Worm (Caenorhabditis elegans) whole organism, L2 larva: ENCODE data around the gene C55C3.8.

Experiments
- F13H6.1 ChIP-seq: sonication (generic microtip); optimal IDR thresholded peaks from 2 replicates; lab custom pipeline; 2016; ENCODE audit warnings: missing genetic modification characterization, missing compliant biosample characterization
- Y55F3AM.14 ChIP-seq: fragments of 200-800 bp; sonication (Bioruptor generic); optimal IDR thresholded peaks from 2 replicates; lab custom pipeline; 2018; ENCODE audit warnings: mild to moderate bottlenecking, missing genetic modification characterization, missing compliant biosample characterization
- ama-1 ChIP-seq: fragments of 150-350 bp; optimal IDR thresholded peaks from 2 replicates; lab custom pipeline; 2018; ENCODE audit warnings: inconsistent platforms
- elt-1 ChIP-seq: fragments of 150-350 bp; optimal IDR thresholded peaks from 2 replicates; lab custom pipeline; 2014; ENCODE audit warnings: missing biosample characterization, missing genetic modification characterization
- lin-13 ChIP-seq: fragments of 150-350 bp; optimal IDR thresholded peaks from 2 replicates; lab custom pipeline; 2014; ENCODE audit warnings: missing biosample characterization, missing genetic modification reagents, missing genetic modification characterization
- lin-39 ChIP-seq: fragments of 150-350 bp; optimal IDR thresholded peaks from 2 replicates; lab custom pipeline; 2014; ENCODE audit warnings: missing biosample characterization, missing genetic modification reagents, missing genetic modification characterization
- nhr-11 ChIP-seq: fragments of 150-350 bp; optimal IDR thresholded peaks from 2 replicates; lab custom pipeline; 2014; ENCODE audit warnings: missing biosample characterization, missing genetic modification characterization
- skn-1 ChIP-seq: sonication (generic microtip); optimal IDR thresholded peaks from 2 replicates; lab custom pipeline; 2017; ENCODE audit warnings: missing biosample characterization, missing genetic modification characterization
- ztf-11 ChIP-seq: sonication (generic microtip); optimal IDR thresholded peaks from 2 replicates; lab custom pipeline; 2017; ENCODE audit warnings: missing biosample characterization, missing genetic modification characterization

DNA sequence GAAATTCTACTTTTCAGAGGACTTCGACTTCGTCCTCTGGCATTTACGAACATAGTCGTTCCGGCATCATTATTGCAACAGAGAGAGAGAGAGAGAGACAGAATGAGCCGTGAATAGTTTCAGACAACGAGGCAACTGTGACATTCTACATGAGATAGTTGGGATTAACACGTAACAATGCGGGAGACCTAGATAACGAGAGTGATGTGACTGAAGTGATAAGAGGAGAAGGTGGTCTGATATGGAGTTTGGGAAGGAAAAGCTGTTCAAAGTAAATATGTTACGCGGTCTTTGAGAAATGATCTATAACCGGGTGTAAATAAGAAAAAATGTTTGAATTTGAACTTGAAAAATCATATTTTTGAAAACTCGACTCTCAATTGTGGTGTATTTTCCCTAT is 31.4 kb upstream of the C55C3.8 start:
- TF ChIP-seq ama-1 (lab: Kevin White, UChicago) (no peak), lin-39 (no peak), ztf-11 (tag; lab: Kevin White, UChicago) (no peak), elt-1 (tag; lab: Kevin White, UChicago) (no peak), skn-1 (tag; lab: Kevin White, UChicago) (peak; percentile 97), nhr-11 (tag; lab: Kevin White, UChicago) (no peak), lin-13 (GFP tag; lab: Kevin White, UChicago) (no peak), F13H6.1 (peak; percentile 34), Y55F3AM.14 (GFP tag; lab: Kevin White, UChicago) (no peak)
